Worm (Caenorhabditis elegans): ENCODE results near the gene ZC250.5.
A peak's percentile ranks its signal among the peaks of the same experiment; 100 is the strongest.

Gene ZC250.5

DNA sequence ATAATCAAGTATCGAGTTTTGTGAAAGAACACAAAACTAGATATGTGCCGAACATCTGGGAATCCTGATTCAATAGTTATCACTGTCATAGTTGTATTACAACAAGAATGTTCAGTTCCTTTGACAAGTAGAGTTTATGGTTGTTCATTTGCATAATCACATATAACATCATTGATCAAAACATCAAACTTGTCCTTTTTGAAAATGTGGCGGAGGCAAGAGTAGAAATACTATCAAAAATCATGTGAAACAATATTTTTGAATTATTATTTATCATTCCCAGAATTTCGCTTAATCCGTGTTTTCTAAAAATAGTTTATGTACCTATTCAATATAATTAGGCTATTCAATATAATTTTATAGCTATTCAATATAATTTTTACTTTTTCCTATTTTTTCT, 20.2 kb upstream of the ZC250.5 start, which contains the start of gene F44E7.7:
Gene F44E7.7, minus strand, starts transcription at position 101 of the 400 bp plus-strand sequence.
- TF ChIP-seq zfh-2 (GFP tag; conservative IDR thresholded peaks at IDR 0.05) (no peak), Y67H2A.10 (GFP tag; conservative IDR thresholded peaks at IDR 0.05) (no peak), F22D6.2 (tag; optimal IDR thresholded peaks at IDR 0.05) (no peak), snpc-1.3 (tag; optimal IDR thresholded peaks at IDR 0.05; ENCODE audit: insufficient read depth) (no peak), ztf-22 (GFP tag; optimal IDR thresholded peaks at IDR 0.05) (no peak), tlf-1 (GFP tag; optimal IDR thresholded peaks at IDR 0.05) (no peak), snpc-1.1 (tag; optimal IDR thresholded peaks at IDR 0.05; ENCODE audit: insufficient read depth) (no peak), F57A8.1 (GFP tag; optimal IDR thresholded peaks at IDR 0.05) (no peak), hmg-1.2 (GFP tag; IDR thresholded peaks at IDR 0.05) (no peak), xnd-1 (tag; optimal IDR thresholded peaks at IDR 0.05) (no peak), nfyb-1 (GFP tag; IDR thresholded peaks at IDR 0.05) (no peak), F52B5.7 (tag; optimal IDR thresholded peaks at IDR 0.05) (no peak), sdz-38 (tag; optimal IDR thresholded peaks at IDR 0.05) (no peak), ztf-3 (GFP tag; optimal IDR thresholded peaks at IDR 0.05) (no peak)

DNA sequence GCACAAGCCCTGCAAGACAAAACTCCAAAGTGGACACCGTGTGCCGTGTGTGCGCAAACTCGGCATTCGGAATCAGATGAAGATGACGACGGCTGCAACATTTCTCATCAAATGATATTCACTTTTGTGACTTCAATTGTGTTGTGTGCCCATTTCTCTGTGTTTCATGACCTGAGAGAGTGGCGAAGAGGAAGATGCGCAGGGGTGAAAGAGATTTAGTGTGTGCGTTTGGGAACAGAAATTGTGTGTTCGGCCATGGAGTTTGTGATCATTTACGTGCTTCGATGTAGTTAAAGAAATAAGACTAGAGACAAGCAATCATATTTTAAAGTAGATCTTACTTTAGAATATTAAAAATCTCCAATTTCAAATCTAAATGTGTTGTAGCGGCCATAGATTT, 16.9 kb upstream of the ZC250.5 start:
- TF ChIP-seq zim-3 (tag; optimal IDR thresholded peaks at IDR 0.05) (no peak), nfyb-1 (GFP tag; IDR thresholded peaks at IDR 0.05) (0 out of 2 replicates have a peak, but pooled peaks have one; percentile 41), ztf-22 (GFP tag; optimal IDR thresholded peaks at IDR 0.05) (no peak), nhr-80 (tag; optimal IDR thresholded peaks at IDR 0.05) (peak; percentile 33), dox-1 (GFP tag; IDR thresholded peaks at IDR 0.05) (peak; percentile 35; the same call in 1 of the 2 replicates), hmg-1.2 (GFP tag; IDR thresholded peaks at IDR 0.05) (peak; percentile 26; the same call in 1 of the 2 replicates)

DNA sequence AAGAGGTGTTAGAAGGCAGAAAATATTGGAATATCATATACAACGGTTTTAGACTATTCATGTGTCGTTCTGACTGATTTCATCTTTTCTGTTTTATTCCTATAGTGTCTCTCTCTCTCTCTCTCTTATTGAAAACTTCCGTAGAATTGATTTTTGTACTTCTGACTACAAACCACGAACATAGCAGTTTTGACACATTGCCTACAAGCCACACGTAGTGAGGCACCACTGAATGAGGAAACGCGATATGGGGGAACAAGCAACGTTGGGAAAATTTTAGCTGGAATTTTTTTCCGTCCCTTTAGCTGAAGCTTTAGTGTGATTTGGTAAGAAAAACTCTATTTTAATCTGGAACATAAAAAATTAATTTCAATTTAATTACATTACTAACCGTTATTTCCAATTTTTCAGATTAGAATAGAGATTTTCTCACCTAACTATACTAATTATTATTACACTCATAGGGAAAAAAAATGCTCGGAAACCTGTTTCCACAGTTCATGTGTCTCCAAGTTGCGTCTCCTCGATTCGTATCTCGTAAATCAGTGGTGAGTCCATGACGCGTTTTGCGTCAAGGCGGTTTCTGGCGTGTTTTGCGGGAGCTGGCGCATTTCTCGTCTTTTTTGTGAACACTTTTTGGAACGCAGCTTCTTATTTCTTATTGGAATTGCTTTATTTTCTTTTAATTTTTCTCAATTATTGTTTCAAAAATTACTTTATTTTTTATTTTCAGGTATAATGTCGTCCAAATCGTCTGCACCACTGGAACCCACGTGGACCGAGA, 14.9 kb upstream of the ZC250.5 start, which contains the start of the genes nhr-142 and F44E7.9:
Gene nhr-142, minus strand, starts transcription at position 57 of the 784 bp plus-strand sequence.
Gene F44E7.9, plus strand, starts transcription at position 734 of the 784 bp plus-strand sequence.
- peak; percentile 52 for TF ChIP-seq him-1 (tag; optimal IDR thresholded peaks at IDR 0.05)
- TF ChIP-seq rpc-1 (optimal IDR thresholded peaks at IDR 0.05) = peak; percentile 0
- no peak for TF ChIP-seq rpc-1 (tag; optimal IDR thresholded peaks at IDR 0.05)
- peak; percentile 95 for TF ChIP-seq ceh-100 (GFP tag; IDR thresholded peaks at IDR 0.05)
- no peak for TF ChIP-seq zfh-2 (GFP tag; conservative IDR thresholded peaks at IDR 0.05)
- no peak for TF ChIP-seq ccch-3 (GFP tag; optimal IDR thresholded peaks at IDR 0.05)
- no peak for TF ChIP-seq sea-2 (GFP tag; IDR thresholded peaks at IDR 0.05)
- TF ChIP-seq F52B5.7 (tag; optimal IDR thresholded peaks at IDR 0.05) = no peak
- peak; percentile 71 for TF ChIP-seq attf-3 (GFP tag; conservative IDR thresholded peaks at IDR 0.05)
- peak; percentile 89 for TF ChIP-seq lin-40 (tag; optimal IDR thresholded peaks at IDR 0.05)
- no peak for TF ChIP-seq Y53F4B.3 (GFP tag; IDR thresholded peaks at IDR 0.05)
- TF ChIP-seq ets-4 (GFP tag; optimal IDR thresholded peaks at IDR 0.05) = no peak
- TF ChIP-seq attf-5 (GFP tag; optimal IDR thresholded peaks at IDR 0.05) = peak; percentile 86
- TF ChIP-seq nfya-1 (tag; optimal IDR thresholded peaks at IDR 0.05; ENCODE audit: borderline replicate concordance, insufficient read depth) = no peak
- TF ChIP-seq madf-6 (GFP tag; IDR thresholded peaks at IDR 0.05) = peak; percentile 78
- TF ChIP-seq K11D2.4 (GFP tag; IDR thresholded peaks at IDR 0.05) = peak; percentile 70
- no peak for TF ChIP-seq nhr-120 (GFP tag; IDR thresholded peaks at IDR 0.05)
- TF ChIP-seq hlh-26 (GFP tag; conservative IDR thresholded peaks at IDR 0.05) = no peak
- no peak for TF ChIP-seq Y95B8A.8 (GFP tag; IDR thresholded peaks at IDR 0.05)
- TF ChIP-seq sptf-2 (GFP tag; optimal IDR thresholded peaks at IDR 0.05) = no peak
- no peak for TF ChIP-seq snpc-1.1 (tag; optimal IDR thresholded peaks at IDR 0.05; ENCODE audit: insufficient read depth)
- TF ChIP-seq lsl-1 (GFP tag; optimal IDR thresholded peaks at IDR 0.05) = peak; percentile 73
- TF ChIP-seq dpl-1 (GFP tag; optimal IDR thresholded peaks at IDR 0.05) = peak; percentile 50
- no peak for TF ChIP-seq bed-1 (GFP tag; IDR thresholded peaks at IDR 0.05)
- peak; percentile 85 for TF ChIP-seq pbrm-1 (GFP tag; IDR thresholded peaks at IDR 0.05)
- peak; percentile 87 for TF ChIP-seq mcd-1 (GFP tag; IDR thresholded peaks at IDR 0.05)
- peak; percentile 84; the same call in 1 of the 2 replicates for TF ChIP-seq Y53G8AR.9 (GFP tag; conservative IDR thresholded peaks at IDR 0.05)
- peak; percentile 47 for TF ChIP-seq F22D6.2 (tag; optimal IDR thresholded peaks at IDR 0.05)
- TF ChIP-seq nfyb-1 (GFP tag; IDR thresholded peaks at IDR 0.05) = peak; percentile 63; the same call in 1 of the 2 replicates
- TF ChIP-seq B0035.1 (tag; optimal IDR thresholded peaks at IDR 0.05) = peak; percentile 43
- TF ChIP-seq ZK185.1 (tag; optimal IDR thresholded peaks at IDR 0.05; ENCODE audit: poor library complexity, severe bottlenecking) = peak; percentile 55

Data from whole organism, young adult.